Fruit fly (Drosophila melanogaster) whole organism, embryonic: ENCODE results near the gene BORCS5.

ENCODE experiments used
- B-H1 ChIP-seq: fragments of 200-800 bp; sonication (Bioruptor generic); IDR thresholded peaks from 3 replicates; pipeline ENCODE4 v1.3.6; 2022; ENCODE audit warnings: missing biosample characterization, missing genetic modification characterization
- CG10147 ChIP-seq: fragments of 200-800 bp; sonication (Bioruptor generic); optimal IDR thresholded peaks from 2 replicates; lab custom pipeline; 2019; ENCODE audit warnings: missing biosample characterization, mild to moderate bottlenecking, missing genetic modification characterization, moderate library complexity
- CG10267 ChIP-seq: fragments of 200-800 bp; sonication (Bioruptor generic); optimal IDR thresholded peaks from 2 replicates; lab custom pipeline; 2018; ENCODE audit warnings: missing biosample characterization, mild to moderate bottlenecking, missing genetic modification characterization, moderate library complexity
- CG10565 ChIP-seq: fragments of 200-800 bp; sonication (Bioruptor generic); optimal IDR thresholded peaks from 3 replicates; lab custom pipeline; 2016; ENCODE audit warnings: missing biosample characterization, mild to moderate bottlenecking, missing genetic modification characterization
- CG11085 ChIP-seq: fragments of 200-800 bp; sonication (Bioruptor generic); IDR thresholded peaks from 2 replicates; pipeline ENCODE4 v1.3.6; 2022; ENCODE audit warnings: missing biosample characterization, missing genetic modification characterization
- CG11504 ChIP-seq: fragments of 200-800 bp; sonication (Bioruptor generic); optimal IDR thresholded peaks from 3 replicates; lab custom pipeline; 2019; ENCODE audit warnings: missing biosample characterization, mild to moderate bottlenecking, missing genetic modification characterization, moderate library complexity
- CG11723 ChIP-seq: fragments of 200-800 bp; sonication (Bioruptor generic); optimal IDR thresholded peaks from 2 replicates; lab custom pipeline; 2017; ENCODE audit warnings: missing biosample characterization, mild to moderate bottlenecking, missing genetic modification characterization
- CG12299 ChIP-seq: fragments of 200-800 bp; sonication (Bioruptor generic); optimal IDR thresholded peaks from 2 replicates; lab custom pipeline; 2018; ENCODE audit warnings: missing biosample characterization, mild to moderate bottlenecking, missing genetic modification characterization
- CG12659 ChIP-seq: fragments of 200-800 bp; sonication (Bioruptor generic); optimal IDR thresholded peaks from 3 replicates; lab custom pipeline; 2017; ENCODE audit warnings: mild to moderate bottlenecking, missing biosample characterization, missing genetic modification reagents, missing genetic modification characterization
- CG13123 ChIP-seq: fragments of 200-800 bp; sonication (Bioruptor generic); optimal IDR thresholded peaks from 2 replicates; lab custom pipeline; 2016; ENCODE audit warnings: missing biosample characterization, missing genetic modification characterization
- CG15011 ChIP-seq: fragments of 200-800 bp; sonication (Bioruptor generic); optimal IDR thresholded peaks from 3 replicates; lab custom pipeline; 2018; ENCODE audit warnings: missing biosample characterization, mild to moderate bottlenecking, missing genetic modification characterization
- CG1529 ChIP-seq: fragments of 200-800 bp; sonication (Bioruptor generic); optimal IDR thresholded peaks from 3 replicates; lab custom pipeline; 2018; ENCODE audit warnings: missing biosample characterization, missing genetic modification characterization
- CG17802 ChIP-seq: fragments of 200-800 bp; sonication (Bioruptor generic); optimal IDR thresholded peaks from 2 replicates; lab custom pipeline; 2018; ENCODE audit warnings: missing biosample characterization, mild to moderate bottlenecking, missing genetic modification characterization, moderate library complexity
- CG18619 ChIP-seq: fragments of 200-800 bp; sonication (Bioruptor generic); optimal IDR thresholded peaks from 3 replicates; lab custom pipeline; 2017; ENCODE audit warnings: missing biosample characterization, mild to moderate bottlenecking, missing genetic modification characterization
- CG3407 ChIP-seq: fragments of 200-800 bp; sonication (Bioruptor generic); optimal IDR thresholded peaks from 2 replicates; lab custom pipeline; 2018; ENCODE audit warnings: missing biosample characterization, mild to moderate bottlenecking, missing genetic modification characterization
- CG3847 ChIP-seq: fragments of 200-800 bp; sonication (Bioruptor generic); IDR thresholded peaks from 2 replicates; pipeline ENCODE4 v1.3.6; 2022; ENCODE audit warnings: missing biosample characterization, missing genetic modification characterization
- CG4282 ChIP-seq: fragments of 200-800 bp; sonication (Bioruptor generic); optimal IDR thresholded peaks from 2 replicates; lab custom pipeline; 2016; ENCODE audit warnings: missing biosample characterization, missing genetic modification characterization
- CG4820 ChIP-seq: fragments of 200-800 bp; sonication (Bioruptor generic); optimal IDR thresholded peaks from 3 replicates; lab custom pipeline; 2016; ENCODE audit warnings: missing biosample characterization, missing genetic modification characterization
- CG6854 ChIP-seq: fragments of 200-800 bp; sonication (Bioruptor generic); optimal IDR thresholded peaks from 3 replicates; lab custom pipeline; 2017; ENCODE audit warnings: missing biosample characterization, mild to moderate bottlenecking, missing genetic modification characterization
- CG7928 ChIP-seq: fragments of 200-800 bp; sonication (Bioruptor generic); optimal IDR thresholded peaks from 2 replicates; lab custom pipeline; 2017; ENCODE audit warnings: missing biosample characterization, mild to moderate bottlenecking, missing genetic modification characterization
- CG8765 ChIP-seq: fragments of 200-800 bp; sonication (Bioruptor generic); IDR thresholded peaks from 2 replicates; pipeline ENCODE4 v1.3.6; 2022; ENCODE audit warnings: missing biosample characterization, missing genetic modification characterization
- CrebB ChIP-seq: fragments of 200-800 bp; sonication (Bioruptor generic); optimal IDR thresholded peaks from 3 replicates; lab custom pipeline; 2018; ENCODE audit warnings: missing biosample characterization, mild to moderate bottlenecking, missing genetic modification characterization
- Dek ChIP-seq: fragments of 200-800 bp; sonication (Bioruptor generic); optimal IDR thresholded peaks from 3 replicates; lab custom pipeline; 2019; ENCODE audit warnings: missing biosample characterization, mild to moderate bottlenecking, missing genetic modification characterization, moderate library complexity
- E2f2 ChIP-seq: fragments of 200-800 bp; sonication (Bioruptor generic); IDR thresholded peaks from 2 replicates; pipeline ENCODE4 v1.3.6; 2022; ENCODE audit warnings: missing biosample characterization, missing genetic modification characterization
- Ets65A ChIP-seq: fragments of 200-800 bp; sonication (Bioruptor generic); peaks from one replicate; lab custom pipeline; 2016; ENCODE audit warnings: missing biosample characterization, missing genetic modification characterization
- Mrtf ChIP-seq: fragments of 200-800 bp; sonication (Bioruptor generic); IDR thresholded peaks from 3 replicates; pipeline ENCODE4 v1.3.6; 2022; ENCODE audit warnings: missing biosample characterization, missing genetic modification characterization
- Neu2 ChIP-seq: fragments of 200-800 bp; sonication (Bioruptor generic); optimal IDR thresholded peaks from 3 replicates; lab custom pipeline; 2016; ENCODE audit warnings: missing biosample characterization, missing genetic modification characterization, borderline replicate concordance
- Poxn ChIP-seq: fragments of 200-800 bp; sonication (Bioruptor generic); IDR thresholded peaks from 2 replicates; pipeline ENCODE4 v1.3.6; 2022; ENCODE audit warnings: missing biosample characterization, missing genetic modification characterization
- YL-1 ChIP-seq: fragments of 200-800 bp; sonication (Bioruptor generic); optimal IDR thresholded peaks from 3 replicates; lab custom pipeline; 2017; ENCODE audit warnings: missing biosample characterization, mild to moderate bottlenecking, missing genetic modification characterization
- abd-A ChIP-seq: fragments of 200-800 bp; sonication (Bioruptor generic); optimal IDR thresholded peaks from 3 replicates; lab custom pipeline; 2019; ENCODE audit warnings: missing biosample characterization, mild to moderate bottlenecking, missing genetic modification characterization, moderate library complexity
- ap ChIP-seq: fragments of 200-800 bp; sonication (Bioruptor generic); IDR thresholded peaks from 2 replicates; pipeline ENCODE4 v1.3.6; 2022; ENCODE audit warnings: missing biosample characterization, missing genetic modification characterization
- chn ChIP-seq: fragments of 200-800 bp; sonication (Bioruptor generic); optimal IDR thresholded peaks from 2 replicates; lab custom pipeline; 2016; ENCODE audit warnings: missing biosample characterization, missing genetic modification characterization
- grau ChIP-seq: fragments of 200-800 bp; optimal IDR thresholded peaks from 3 replicates; lab custom pipeline; 2019; ENCODE audit warnings: missing biosample characterization, mild to moderate bottlenecking, missing genetic modification characterization, moderate library complexity
- gsb ChIP-seq: fragments of 200-800 bp; sonication (Bioruptor generic); IDR thresholded peaks from 2 replicates; pipeline ENCODE4 v1.3.6; 2022; ENCODE audit warnings: missing biosample characterization, missing genetic modification characterization
- ham ChIP-seq: fragments of 200-800 bp; sonication (Bioruptor generic); IDR thresholded peaks from 2 replicates; pipeline ENCODE4 v1.3.6; 2022; ENCODE audit warnings: missing biosample characterization, missing genetic modification characterization
- nerfin-1 ChIP-seq: fragments of 200-800 bp; sonication (Bioruptor generic); optimal IDR thresholded peaks from 3 replicates; lab custom pipeline; 2019; ENCODE audit warnings: missing biosample characterization, mild to moderate bottlenecking, missing genetic modification characterization, moderate library complexity
- nerfin-2 ChIP-seq: fragments of 200-800 bp; sonication (Bioruptor generic); IDR thresholded peaks from 2 replicates; pipeline ENCODE4 v1.3.6; 2022; ENCODE audit warnings: missing biosample characterization, missing genetic modification characterization; ENCODE audit not compliant: partially characterized antibody
- oc ChIP-seq: fragments of 200-800 bp; sonication (Bioruptor generic); optimal IDR thresholded peaks from 2 replicates; lab custom pipeline; 2018; ENCODE audit warnings: missing biosample characterization, mild to moderate bottlenecking, missing genetic modification characterization, moderate library complexity
- phol ChIP-seq: fragments of 200-800 bp; sonication (Bioruptor generic); optimal IDR thresholded peaks from 3 replicates; lab custom pipeline; 2018; ENCODE audit warnings: missing biosample characterization, mild to moderate bottlenecking, missing genetic modification characterization, moderate library complexity
- prd ChIP-seq, 3 experiments: fragments of >200 bp in 2 of 3; fragments of 200-800 bp in 1 of 3; sonication (Bioruptor generic) in 1 of 3; optimal IDR thresholded peaks in 2 of 3; IDR thresholded peaks in 1 of 3; 2 replicates in 2 of 3; 3 replicates in 1 of 3; pipeline versions ENCODE4 v1.3.6 to Lab custom; 2017 to 2022; ENCODE audit warnings: missing biosample characterization in 1 of 3, missing genetic modification characterization in 1 of 3
- pros ChIP-seq: fragments of 200-800 bp; sonication (Bioruptor generic); optimal IDR thresholded peaks from 3 replicates; lab custom pipeline; 2019; ENCODE audit warnings: missing biosample characterization, mild to moderate bottlenecking, missing genetic modification characterization, moderate library complexity
- psq ChIP-seq: fragments of 200-800 bp; sonication (Bioruptor generic); optimal IDR thresholded peaks from 2 replicates; lab custom pipeline; 2017; ENCODE audit warnings: missing biosample characterization, missing genetic modification characterization
- ranshi ChIP-seq: fragments of 200-800 bp; sonication (Bioruptor generic); IDR thresholded peaks from 2 replicates; pipeline ENCODE4 v1.3.6; 2022; ENCODE audit warnings: missing biosample characterization, missing genetic modification characterization
- repo ChIP-seq: fragments of 200-800 bp; sonication (Bioruptor generic); optimal IDR thresholded peaks from 2 replicates; lab custom pipeline; 2016; ENCODE audit warnings: missing biosample characterization, missing genetic modification characterization
- row ChIP-seq: fragments of 200-800 bp; sonication (Bioruptor generic); IDR thresholded peaks from 3 replicates; pipeline ENCODE4 v1.3.6; 2022; ENCODE audit warnings: missing biosample characterization, missing genetic modification characterization
- schlank ChIP-seq: fragments of 200-800 bp; sonication (Bioruptor generic); optimal IDR thresholded peaks from 2 replicates; lab custom pipeline; 2018; ENCODE audit warnings: missing biosample characterization, mild to moderate bottlenecking, missing genetic modification characterization
- seq ChIP-seq: fragments of 200-800 bp; sonication (Bioruptor generic); IDR thresholded peaks from 2 replicates; pipeline ENCODE4 v1.3.6; 2022; ENCODE audit warnings: missing biosample characterization, missing genetic modification characterization
- ssp ChIP-seq: fragments of 200-800 bp; sonication (Bioruptor generic); IDR thresholded peaks from 2 replicates; pipeline ENCODE4 v1.3.6; 2022; ENCODE audit warnings: missing biosample characterization, missing genetic modification characterization
- tio ChIP-seq: fragments of 200-800 bp; sonication (Bioruptor generic); optimal IDR thresholded peaks from 2 replicates; lab custom pipeline; 2017; ENCODE audit warnings: missing biosample characterization, missing genetic modification characterization, inconsistent platforms
- toy ChIP-seq: fragments of 200-800 bp; sonication (Bioruptor generic); IDR thresholded peaks from 2 replicates; pipeline ENCODE4 v1.3.6; 2022; ENCODE audit warnings: missing biosample characterization, missing genetic modification characterization

The BORCS5 gene

DNA sequence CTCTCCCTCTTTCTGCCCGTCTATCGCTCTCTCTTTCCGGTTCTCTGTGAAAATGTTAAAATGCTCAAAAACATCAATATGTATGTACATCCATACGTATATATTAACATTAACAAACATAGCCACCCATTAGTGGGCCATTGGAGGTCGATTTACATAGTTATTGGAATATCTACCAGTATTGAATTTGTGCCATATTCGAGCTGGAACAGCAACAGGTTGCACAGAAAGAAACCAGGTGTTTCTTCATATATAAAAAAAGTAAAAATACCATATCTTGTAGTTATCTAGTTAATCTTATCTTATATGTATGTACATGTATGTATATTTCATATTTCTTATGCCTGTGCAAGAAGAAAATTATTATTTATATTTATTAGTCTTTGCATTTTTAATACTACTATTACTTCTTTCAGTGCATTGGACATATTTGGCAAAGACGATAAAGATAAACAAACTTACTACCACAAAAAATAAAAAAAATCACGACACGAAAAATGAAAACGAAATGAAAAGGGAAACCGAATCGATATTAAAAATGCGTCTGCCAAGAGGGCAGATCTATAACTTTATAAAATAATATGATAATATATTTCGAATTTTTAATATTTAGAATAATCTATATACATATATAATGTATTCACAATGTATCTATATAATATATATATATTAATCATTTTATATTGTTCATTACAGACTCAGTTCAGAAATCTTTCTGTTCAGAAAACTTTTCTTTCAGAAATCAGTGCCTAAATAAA lies 23.9 kb downstream of the BORCS5 start (continued):
- no peak for TF ChIP-seq CG4282 (GFP tag; lab: Kevin White, UChicago)
- peak; percentile 21; the same call in 1 of the 3 replicates for TF ChIP-seq B-H1 (GFP tag; lab: Robert Waterston, UW)
- peak; percentile 26; the same call in 1 of the 2 replicates for TF ChIP-seq seq (GFP tag; lab: Robert Waterston, UW)
- TF ChIP-seq tio, result no peak
- peak; percentile 60 for TF ChIP-seq grau (tag; lab: Kevin White, UChicago)
- no peak for TF ChIP-seq CG8765
- peak; percentile 76 for TF ChIP-seq CG11504 (tag; lab: Kevin White, UChicago)
- TF ChIP-seq YL-1 (GFP tag; lab: Kevin White, UChicago), result no peak
- peak; percentile 58 for TF ChIP-seq phol (tag; lab: Kevin White, UChicago)
- peak; percentile 41 for TF ChIP-seq oc (tag; lab: Kevin White, UChicago)
- TF ChIP-seq CG3847 (GFP tag; lab: Robert Waterston, UW), result no peak
- TF ChIP-seq CG4820 (GFP tag; lab: Kevin White, UChicago), result no peak
- TF ChIP-seq CG1529 (GFP tag; lab: Kevin White, UChicago), result peak; percentile 0
- TF ChIP-seq row (GFP tag; lab: Robert Waterston, UW), result peak; percentile 55
- TF ChIP-seq ham (GFP tag; lab: Robert Waterston, UW), result no peak
- TF ChIP-seq CG10147 (GFP tag; lab: Kevin White, UChicago), result peak; percentile 5
- no peak for TF ChIP-seq gsb (GFP tag; lab: Robert Waterston, UW)
- no peak for TF ChIP-seq ranshi (GFP tag; lab: Robert Waterston, UW)
- no peak for TF ChIP-seq CG7928 (GFP tag; lab: Kevin White, UChicago)
- TF ChIP-seq chn (GFP tag; lab: Kevin White, UChicago), result no peak
- TF ChIP-seq repo (GFP tag; lab: Kevin White, UChicago), result no peak
- peak; percentile 34 for TF ChIP-seq CG12659 (GFP tag; lab: Kevin White, UChicago)
- no peak for TF ChIP-seq CrebB (tag; lab: Kevin White, UChicago)
- TF ChIP-seq Poxn, result no peak
- TF ChIP-seq schlank (tag; lab: Kevin White, UChicago), result no peak
- no peak for TF ChIP-seq Neu2 (GFP tag; lab: Kevin White, UChicago)
- no peak for TF ChIP-seq CG11085 (GFP tag; lab: Robert Waterston, UW)
- TF ChIP-seq abd-A (tag; lab: Kevin White, UChicago), result peak; percentile 78
- TF ChIP-seq Ets65A, result no peak
- no peak for TF ChIP-seq psq (GFP tag; lab: Kevin White, UChicago)
- TF ChIP-seq CG18619, result no peak
- TF ChIP-seq ssp (GFP tag; lab: Robert Waterston, UW), result no peak
- TF ChIP-seq nerfin-2, result no peak
- no peak for TF ChIP-seq E2f2 (GFP tag; lab: Robert Waterston, UW)
- peak; percentile 9 for TF ChIP-seq Dek (tag; lab: Kevin White, UChicago)
- no peak for TF ChIP-seq toy (GFP tag; lab: Robert Waterston, UW)
- no peak for TF ChIP-seq CG3407 (GFP tag; lab: Kevin White, UChicago)
- TF ChIP-seq CG13123 (GFP tag; lab: Kevin White, UChicago), result no peak
- no peak for TF ChIP-seq CG17802 (tag; lab: Kevin White, UChicago)
- peak; percentile 13 for TF ChIP-seq CG12299
- TF ChIP-seq prd (optimal IDR thresholded peaks at IDR 0.05; lab: Kevin White, UChicago), result no peak
- TF ChIP-seq prd (GFP tag; IDR thresholded peaks at IDR 0.05; lab: Robert Waterston, UW), result peak; percentile 38; the same call in 2 of the 3 replicates
- no peak for TF ChIP-seq CG11723 (GFP tag; lab: Kevin White, UChicago)
- TF ChIP-seq Mrtf (GFP tag; lab: Robert Waterston, UW), result no peak
- TF ChIP-seq CG10267 (tag; lab: Kevin White, UChicago), result peak; percentile 26
- peak; percentile 5 for TF ChIP-seq CG15011 (GFP tag; lab: Kevin White, UChicago)
- peak; percentile 44; the same call in 1 of the 2 replicates for TF ChIP-seq ap (GFP tag; lab: Robert Waterston, UW)
- no peak for TF ChIP-seq pros (GFP tag; lab: Kevin White, UChicago)
- no peak for TF ChIP-seq CG10565 (GFP tag; lab: Kevin White, UChicago)
- TF ChIP-seq CG6854 (GFP tag; lab: Kevin White, UChicago), result no peak
- TF ChIP-seq nerfin-1, result peak; percentile 13
